3 worm cellular contexts compared by ENCODE assay signal in the genomic region with DNA sequence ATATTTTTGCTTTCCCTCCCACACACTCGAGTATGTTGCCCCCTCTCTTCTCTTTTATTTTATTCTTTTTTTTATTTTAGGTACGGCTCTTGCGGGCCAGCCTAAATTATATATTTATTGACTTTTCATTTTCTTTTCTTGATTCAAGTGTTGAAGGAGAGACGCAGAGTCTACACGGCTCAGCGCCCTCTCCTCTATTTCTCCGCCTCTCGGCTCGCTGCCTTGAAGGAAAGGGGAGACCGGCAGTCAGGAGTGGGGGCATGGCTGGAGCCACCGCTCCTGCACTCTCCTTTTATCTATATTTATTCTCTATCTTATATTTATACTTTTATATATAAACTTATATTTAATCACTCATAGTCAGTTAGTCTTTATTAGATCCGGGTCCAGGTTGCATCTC.
A peak's percentile ranks its signal among the peaks of the same experiment; 100 is the strongest.
TF ChIP-seq lines count a peak whose summit lies in the region.

No protein-coding gene starts in this region.

TF ChIP-seq in whole organism, L1 larva, 84 proteins besides CTCF, POLR2A, EP300 and RAD21 (continued from another document):
- no peak for TF ChIP-seq mef-2 (tag; optimal IDR thresholded peaks at IDR 0.05; lab: Kevin White, UChicago)
- no peak for TF ChIP-seq isw-1 (GFP tag; IDR thresholded peaks at IDR 0.05; lab: Robert Waterston, UW)
- TF ChIP-seq dpl-1 (GFP tag; optimal IDR thresholded peaks at IDR 0.05; lab: Kevin White, UChicago), result no peak
- no peak for TF ChIP-seq swsn-7 (tag; optimal IDR thresholded peaks at IDR 0.05; lab: Kevin White, UChicago)
- TF ChIP-seq tlp-1 (tag; optimal IDR thresholded peaks at IDR 0.05; lab: Kevin White, UChicago), result no peak
- TF ChIP-seq alr-1 (tag; optimal IDR thresholded peaks at IDR 0.05; lab: Kevin White, UChicago; ENCODE audit: borderline replicate concordance), result no peak
- peak; percentile 10 for TF ChIP-seq tbx-2 (tag; optimal IDR thresholded peaks at IDR 0.05; lab: Kevin White, UChicago)
- TF ChIP-seq zip-4 (GFP tag; optimal IDR thresholded peaks at IDR 0.05; lab: Kevin White, UChicago), result no peak
- no peak for TF ChIP-seq nhr-47 (tag; optimal IDR thresholded peaks at IDR 0.05; lab: Kevin White, UChicago)
- TF ChIP-seq nhr-71 (tag; optimal IDR thresholded peaks at IDR 0.05; lab: Kevin White, UChicago), result no peak
- TF ChIP-seq C16A3.4 (tag; optimal IDR thresholded peaks at IDR 0.05; lab: Kevin White, UChicago), result no peak
- peak; percentile 52 for TF ChIP-seq lin-14 (GFP tag; optimal IDR thresholded peaks at IDR 0.05; lab: Kevin White, UChicago)
- no peak for TF ChIP-seq rnt-1 (tag; optimal IDR thresholded peaks at IDR 0.05; lab: Kevin White, UChicago)
- TF ChIP-seq C04F5.9 (tag; optimal IDR thresholded peaks at IDR 0.05; lab: Kevin White, UChicago), result no peak
- no peak for TF ChIP-seq ceh-63 (GFP tag; optimal IDR thresholded peaks at IDR 0.05; lab: Kevin White, UChicago)
- TF ChIP-seq efl-1 (optimal IDR thresholded peaks at IDR 0.05; lab: Kevin White, UChicago), result no peak
- no peak for TF ChIP-seq efl-1 (GFP tag; optimal IDR thresholded peaks at IDR 0.05 in 1 of 2; lab: Kevin White, UChicago)

TF ChIP-seq in whole organism, L3 larva, 47 proteins besides CTCF, POLR2A, EP300 and RAD21 (continued from another document):
- TF ChIP-seq nhr-25 (tag; optimal IDR thresholded peaks at IDR 0.05; lab: Kevin White, UChicago) (no peak), ceh-9 (tag; optimal IDR thresholded peaks at IDR 0.05; lab: Kevin White, UChicago) (no peak), nhr-23 (tag; optimal IDR thresholded peaks at IDR 0.05; lab: Kevin White, UChicago) (no peak)
TF ChIP-seq in whole organism, L3 larva: peak in this region for 3.

TF ChIP-seq in whole organism, L4 larva, 104 proteins besides CTCF, POLR2A, EP300 and RAD21 (continued from another document):
- no peak for TF ChIP-seq lim-7 (GFP tag; IDR thresholded peaks at IDR 0.05; lab: Robert Waterston, UW)
- no peak for TF ChIP-seq F49E8.2 (tag; optimal IDR thresholded peaks at IDR 0.05; lab: Kevin White, UChicago; ENCODE audit: borderline replicate concordance)
- peak; percentile 13 for TF ChIP-seq hlh-30 (tag; optimal IDR thresholded peaks at IDR 0.05; lab: Kevin White, UChicago; ENCODE audit: insufficient read depth)
- peak; percentile 16 for TF ChIP-seq dve-1 (tag; optimal IDR thresholded peaks at IDR 0.05; lab: Kevin White, UChicago; ENCODE audit: insufficient read depth)
- no peak for TF ChIP-seq zag-1 (tag; optimal IDR thresholded peaks at IDR 0.05; lab: Kevin White, UChicago)
- no peak for TF ChIP-seq lin-29 (GFP tag; IDR thresholded peaks at IDR 0.05; lab: Robert Waterston, UW)
- no peak for TF ChIP-seq F10B5.3 (tag; optimal IDR thresholded peaks at IDR 0.05; lab: Kevin White, UChicago)
- TF ChIP-seq spr-3 (GFP tag; optimal IDR thresholded peaks at IDR 0.05; lab: Kevin White, UChicago), result no peak
- no peak for TF ChIP-seq aly-2 (tag; optimal IDR thresholded peaks at IDR 0.05; lab: Kevin White, UChicago)
- no peak for TF ChIP-seq hmg-1.1 (GFP tag; IDR thresholded peaks at IDR 0.05; lab: Robert Waterston, UW)
